Fruit fly (Drosophila melanogaster) whole organism, embryonic: Measurements from ENCODE around the gene Lmpt.

Experiments used
- Abd-B ChIP-seq: fragments of 200-800 bp; sonication (Bioruptor generic); optimal IDR thresholded peaks from 2 replicates; lab custom pipeline; 2018; ENCODE audit warnings: missing biosample characterization, mild to moderate bottlenecking, missing genetic modification characterization, moderate library complexity
- CG10274 ChIP-seq: fragments of 200-800 bp; sonication (Bioruptor generic); optimal IDR thresholded peaks from 3 replicates; lab custom pipeline; 2017; ENCODE audit warnings: missing biosample characterization, mild to moderate bottlenecking, missing genetic modification characterization
- CG10321 ChIP-seq: fragments of 200-800 bp; sonication (Bioruptor generic); IDR thresholded peaks from 2 replicates; pipeline ENCODE4 v1.3.6; 2022; ENCODE audit warnings: missing biosample characterization, missing genetic modification characterization
- CG10431 ChIP-seq: fragments of 200-800 bp; sonication (Bioruptor generic); optimal IDR thresholded peaks from 3 replicates; lab custom pipeline; 2018; ENCODE audit warnings: missing biosample characterization, mild to moderate bottlenecking, missing genetic modification characterization
- CG11695 ChIP-seq: fragments of 200-800 bp; sonication (Bioruptor generic); IDR thresholded peaks from 3 replicates; pipeline ENCODE4 v1.3.6; 2022; ENCODE audit warnings: missing biosample characterization, missing genetic modification characterization
- CG12104 ChIP-seq: fragments of 200-800 bp; sonication (Bioruptor generic); optimal IDR thresholded peaks from 3 replicates; lab custom pipeline; 2016; ENCODE audit warnings: missing biosample characterization, missing genetic modification characterization
- CG12219 ChIP-seq: fragments of 200-800 bp; sonication (Bioruptor generic); optimal IDR thresholded peaks from 3 replicates; lab custom pipeline; 2018; ENCODE audit warnings: missing biosample characterization, mild to moderate bottlenecking, missing genetic modification characterization
- CG13424 ChIP-seq: fragments of 200-800 bp; sonication (Bioruptor generic); optimal IDR thresholded peaks from 2 replicates; lab custom pipeline; 2019; ENCODE audit warnings: missing biosample characterization, mild to moderate bottlenecking, missing genetic modification characterization, moderate library complexity
- CG14667 ChIP-seq: fragments of 200-800 bp; sonication (Bioruptor generic); IDR thresholded peaks from 2 replicates; pipeline ENCODE4 v1.3.6; 2022; ENCODE audit warnings: missing biosample characterization, missing genetic modification characterization
- CG14710 ChIP-seq: fragments of 200-800 bp; sonication (Bioruptor generic); optimal IDR thresholded peaks from 3 replicates; lab custom pipeline; 2019; ENCODE audit warnings: missing biosample characterization, mild to moderate bottlenecking, missing genetic modification characterization, moderate library complexity
- CG14860 ChIP-seq: fragments of 200-800 bp; sonication (Bioruptor generic); IDR thresholded peaks from 3 replicates; pipeline ENCODE4 v1.3.6; 2022; ENCODE audit warnings: missing biosample characterization, missing genetic modification characterization; ENCODE audit not compliant: partially characterized antibody
- CG16815 ChIP-seq: fragments of 200-800 bp; sonication (Bioruptor generic); optimal IDR thresholded peaks from 3 replicates; lab custom pipeline; 2017; ENCODE audit warnings: missing biosample characterization, mild to moderate bottlenecking, missing genetic modification characterization
- CG17802 ChIP-seq: fragments of 200-800 bp; sonication (Bioruptor generic); optimal IDR thresholded peaks from 2 replicates; lab custom pipeline; 2018; ENCODE audit warnings: missing biosample characterization, mild to moderate bottlenecking, missing genetic modification characterization, moderate library complexity
- CG18476 ChIP-seq: fragments of 200-800 bp; sonication (Bioruptor generic); optimal IDR thresholded peaks from 2 replicates; lab custom pipeline; 2016; ENCODE audit warnings: missing biosample characterization, mild to moderate bottlenecking, missing genetic modification characterization
- CG2129 ChIP-seq: fragments of 200-800 bp; sonication (Bioruptor generic); IDR thresholded peaks from 2 replicates; pipeline ENCODE4 v1.3.6; 2022; ENCODE audit warnings: missing biosample characterization, missing genetic modification characterization; ENCODE audit not compliant: partially characterized antibody
- CG2202 ChIP-seq: fragments of 200-800 bp; sonication (Bioruptor generic); optimal IDR thresholded peaks from 2 replicates; lab custom pipeline; 2018; ENCODE audit warnings: missing biosample characterization, mild to moderate bottlenecking, missing genetic modification characterization
- CG31441 ChIP-seq: fragments of 200-800 bp; sonication (Bioruptor generic); IDR thresholded peaks from 2 replicates; pipeline ENCODE4 v1.3.6; 2022; ENCODE audit warnings: missing biosample characterization, missing genetic modification characterization
- CG3838 ChIP-seq: fragments of 200-800 bp; sonication (Bioruptor generic); optimal IDR thresholded peaks from 3 replicates; lab custom pipeline; 2016; ENCODE audit warnings: missing biosample characterization, missing genetic modification characterization
- CG4404 ChIP-seq: fragments of 200-800 bp; sonication (Bioruptor generic); IDR thresholded peaks from 2 replicates; pipeline ENCODE4 v1.3.6; 2022; ENCODE audit warnings: missing biosample characterization, missing genetic modification characterization
- CG8924 ChIP-seq: fragments of 200-800 bp; optimal IDR thresholded peaks from 3 replicates; lab custom pipeline; 2019; ENCODE audit warnings: missing biosample characterization, mild to moderate bottlenecking, missing genetic modification characterization, moderate library complexity
- Chrac-16 ChIP-seq: fragments of 200-800 bp; sonication (Bioruptor generic); optimal IDR thresholded peaks from 3 replicates; lab custom pipeline; 2016; ENCODE audit warnings: missing biosample characterization, missing genetic modification characterization
- Dll ChIP-seq: fragments of 200-800 bp; sonication (Bioruptor generic); IDR thresholded peaks from 4 replicates; pipeline ENCODE4 v1.3.6; 2022; ENCODE audit warnings: missing biosample characterization, missing genetic modification characterization; ENCODE audit not compliant: partially characterized antibody
- E2f1 ChIP-seq: fragments of 200-800 bp; sonication (Bioruptor generic); IDR thresholded peaks from 2 replicates; pipeline ENCODE4 v1.3.6; 2022; ENCODE audit warnings: missing biosample characterization, missing genetic modification characterization
- Ets65A ChIP-seq: fragments of 200-800 bp; sonication (Bioruptor generic); peaks from one replicate; lab custom pipeline; 2016; ENCODE audit warnings: missing biosample characterization, missing genetic modification characterization
- Lhr ChIP-seq: fragments of 200-800 bp; sonication (Bioruptor generic); optimal IDR thresholded peaks from 3 replicates; lab custom pipeline; 2017; ENCODE audit warnings: mild to moderate bottlenecking, missing biosample characterization, missing genetic modification reagents, missing genetic modification characterization
- Mad ChIP-seq: fragments of 200-800 bp; sonication (Bioruptor generic); optimal IDR thresholded peaks from 2 replicates; lab custom pipeline; 2016; ENCODE audit warnings: missing biosample characterization, missing genetic modification characterization
- bcd ChIP-seq: fragments of 200-800 bp; sonication (Bioruptor generic); optimal IDR thresholded peaks from 2 replicates; lab custom pipeline; 2017; ENCODE audit warnings: missing biosample characterization, mild to moderate bottlenecking, missing genetic modification characterization
- cas ChIP-seq: fragments of 200-800 bp; sonication (Bioruptor generic); IDR thresholded peaks from 2 replicates; pipeline ENCODE4 v1.3.6; 2022; ENCODE audit warnings: missing biosample characterization, missing genetic modification characterization
- chif ChIP-seq, 2 experiments: fragments of 200-800 bp; sonication (Bioruptor generic); optimal IDR thresholded peaks; 3 replicates each; lab custom pipeline; 2016; ENCODE audit warnings: missing biosample characterization in 2 of 2, missing genetic modification characterization in 2 of 2
- corto ChIP-seq: fragments of 200-800 bp; sonication (Bioruptor generic); optimal IDR thresholded peaks from 2 replicates; lab custom pipeline; 2016; ENCODE audit warnings: missing biosample characterization, mild to moderate bottlenecking, missing genetic modification characterization, moderate library complexity
- da ChIP-seq: fragments of 200-800 bp; sonication (Bioruptor generic); optimal IDR thresholded peaks from 2 replicates; lab custom pipeline; 2016; ENCODE audit warnings: missing biosample characterization, missing genetic modification characterization
- disco-r ChIP-seq: fragments of 200-800 bp; sonication (Bioruptor generic); optimal IDR thresholded peaks from 2 replicates; lab custom pipeline; 2016; ENCODE audit warnings: missing biosample characterization, missing genetic modification characterization
- fd3F ChIP-seq: fragments of 200-800 bp; sonication (Bioruptor generic); optimal IDR thresholded peaks from 2 replicates; lab custom pipeline; 2018; ENCODE audit warnings: missing biosample characterization, mild to moderate bottlenecking, missing genetic modification characterization, moderate library complexity
- grau ChIP-seq: fragments of 200-800 bp; optimal IDR thresholded peaks from 3 replicates; lab custom pipeline; 2019; ENCODE audit warnings: missing biosample characterization, mild to moderate bottlenecking, missing genetic modification characterization, moderate library complexity
- gsb-n ChIP-seq: fragments of 200-800 bp; sonication (Bioruptor generic); optimal IDR thresholded peaks from 3 replicates; lab custom pipeline; 2018; ENCODE audit warnings: missing biosample characterization, mild to moderate bottlenecking, missing genetic modification characterization
- gt ChIP-seq: fragments of 200-800 bp; sonication (Bioruptor generic); IDR thresholded peaks from 2 replicates; pipeline ENCODE4 v1.3.6; 2022; ENCODE audit warnings: missing biosample characterization, missing genetic modification characterization
- kah ChIP-seq: fragments of 200-800 bp; sonication (Bioruptor generic); optimal IDR thresholded peaks from 2 replicates; lab custom pipeline; 2018; ENCODE audit warnings: missing biosample characterization, mild to moderate bottlenecking, missing genetic modification characterization
- knrl ChIP-seq: fragments of 200-800 bp; sonication (Bioruptor generic); IDR thresholded peaks from 3 replicates; pipeline ENCODE4 v1.3.6; 2022; ENCODE audit warnings: missing biosample characterization, missing genetic modification characterization; ENCODE audit not compliant: partially characterized antibody
- lbe ChIP-seq: fragments of 200-800 bp; sonication (Bioruptor generic); optimal IDR thresholded peaks from 2 replicates; lab custom pipeline; 2016; ENCODE audit warnings: missing biosample characterization, mild to moderate bottlenecking, missing genetic modification characterization
- mam ChIP-seq: fragments of 200-800 bp; sonication (Bioruptor generic); optimal IDR thresholded peaks from 3 replicates; lab custom pipeline; 2016; ENCODE audit warnings: missing biosample characterization, missing genetic modification characterization
- mirr ChIP-seq: fragments of 200-800 bp; sonication (Bioruptor generic); optimal IDR thresholded peaks from 3 replicates; lab custom pipeline; 2018; ENCODE audit warnings: missing biosample characterization, mild to moderate bottlenecking, missing genetic modification characterization
- odd ChIP-seq: fragments of 200-800 bp; sonication (Bioruptor generic); optimal IDR thresholded peaks from 2 replicates; lab custom pipeline; 2017; ENCODE audit warnings: missing biosample characterization, mild to moderate bottlenecking, missing genetic modification characterization
- pita ChIP-seq: fragments of 200-800 bp; sonication (Bioruptor generic); optimal IDR thresholded peaks from 2 replicates; lab custom pipeline; 2017; ENCODE audit warnings: missing biosample characterization, mild to moderate bottlenecking, missing genetic modification characterization
- pros ChIP-seq: fragments of 200-800 bp; sonication (Bioruptor generic); optimal IDR thresholded peaks from 3 replicates; lab custom pipeline; 2019; ENCODE audit warnings: missing biosample characterization, mild to moderate bottlenecking, missing genetic modification characterization, moderate library complexity
- psq ChIP-seq: fragments of 200-800 bp; sonication (Bioruptor generic); optimal IDR thresholded peaks from 2 replicates; lab custom pipeline; 2017; ENCODE audit warnings: missing biosample characterization, missing genetic modification characterization
- salm ChIP-seq: fragments of 200-800 bp; sonication (Bioruptor generic); optimal IDR thresholded peaks from 2 replicates; lab custom pipeline; 2018; ENCODE audit warnings: missing biosample characterization, mild to moderate bottlenecking, missing genetic modification characterization
- slou ChIP-seq: fragments of 200-800 bp; sonication (Bioruptor generic); optimal IDR thresholded peaks from 3 replicates; lab custom pipeline; 2016; ENCODE audit warnings: missing biosample characterization, missing genetic modification characterization
- unpg ChIP-seq: fragments of 200-800 bp; sonication (Bioruptor generic); optimal IDR thresholded peaks from 3 replicates; lab custom pipeline; 2018; ENCODE audit warnings: missing biosample characterization, mild to moderate bottlenecking, missing genetic modification characterization, moderate library complexity
- wor ChIP-seq: fragments of 200-800 bp; sonication (Bioruptor generic); IDR thresholded peaks from 2 replicates; pipeline ENCODE4 v1.3.6; 2022; ENCODE audit warnings: missing biosample characterization, missing genetic modification characterization

Lmpt gene

DNA sequence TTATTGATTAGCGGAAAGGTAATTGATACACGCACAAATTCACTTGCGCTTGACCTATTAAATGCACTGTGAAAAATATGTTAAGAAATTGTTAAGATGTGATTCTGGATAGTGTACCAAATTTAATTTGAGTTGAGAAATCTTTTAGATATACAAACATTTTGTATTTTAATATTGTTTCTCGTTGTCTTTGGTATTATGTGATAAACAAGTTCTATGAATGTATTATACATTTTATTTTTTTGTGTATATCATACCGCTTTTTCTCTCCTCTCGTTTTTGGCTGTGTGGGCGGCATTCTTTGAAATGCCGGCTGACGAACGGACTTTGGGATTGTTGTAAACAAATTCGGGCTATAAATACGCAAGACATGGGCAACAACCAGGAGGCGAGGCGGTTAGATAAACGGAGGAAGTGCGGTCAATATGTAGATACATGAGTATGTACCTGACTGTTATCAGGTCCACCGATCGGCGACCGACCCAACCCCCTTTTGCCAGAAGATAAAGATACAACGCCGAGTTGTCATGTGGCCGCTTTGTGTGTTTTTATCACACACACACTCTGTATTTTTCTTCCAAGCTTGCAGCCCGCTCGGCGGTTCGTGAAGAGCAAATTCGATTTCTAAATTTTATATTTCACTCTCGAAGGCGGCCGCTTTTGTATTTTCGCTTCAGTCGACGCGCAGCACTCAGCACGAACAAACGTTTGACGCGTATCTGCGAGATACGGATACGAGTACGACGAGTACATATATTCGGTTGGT lies 91.9 kb downstream of the Lmpt start (continued):
- TF ChIP-seq knrl (GFP tag; lab: Robert Waterston, UW) (no peak), CG16815 (GFP tag; lab: Kevin White, UChicago) (peak; percentile 30), CG3838 (GFP tag; lab: Kevin White, UChicago) (peak; percentile 18), grau (tag; lab: Kevin White, UChicago) (peak; percentile 83), Ets65A (peak; percentile 86), Dll (no peak), cas (GFP tag; lab: Robert Waterston, UW) (no peak), chif (GFP tag; optimal IDR thresholded peaks at IDR 0.05; lab: Kevin White, UChicago) (peak; percentile 47 to 59), E2f1 (GFP tag; lab: Robert Waterston, UW) (peak; percentile 72), CG31441 (peak; percentile 63), corto (GFP tag; lab: Kevin White, UChicago) (no peak), CG4404 (GFP tag; lab: Robert Waterston, UW) (no peak), CG8924 (tag; lab: Kevin White, UChicago) (peak; percentile 85), gt (no peak), Mad (GFP tag; lab: Kevin White, UChicago) (no peak), CG14667 (GFP tag; lab: Robert Waterston, UW) (peak; percentile 43), CG12219 (GFP tag; lab: Kevin White, UChicago) (peak; percentile 53), CG12104 (GFP tag; lab: Kevin White, UChicago) (peak; percentile 25), CG14860 (GFP tag; lab: Robert Waterston, UW) (no peak), CG2129 (GFP tag; lab: Robert Waterston, UW) (no peak), CG10274 (no peak), da (GFP tag; lab: Kevin White, UChicago) (no peak), mirr (GFP tag; lab: Kevin White, UChicago) (peak; percentile 69), CG11695 (GFP tag; lab: Robert Waterston, UW) (peak; percentile 73; the same call in 2 of the 3 replicates), lbe (GFP tag; lab: Kevin White, UChicago) (no peak), psq (GFP tag; lab: Kevin White, UChicago) (peak; percentile 4), CG18476 (GFP tag; lab: Kevin White, UChicago) (peak; percentile 67), CG17802 (peak; percentile 4), mam (GFP tag; lab: Kevin White, UChicago) (peak; percentile 62), kah (GFP tag; lab: Kevin White, UChicago) (peak; percentile 51), bcd (peak; percentile 59), fd3F (peak; percentile 51), CG2202 (tag; lab: Kevin White, UChicago) (no peak), Chrac-16 (peak; percentile 27), disco-r (GFP tag; lab: Kevin White, UChicago) (peak; percentile 2), odd (GFP tag; lab: Kevin White, UChicago) (peak; percentile 56), CG10321 (GFP tag; lab: Robert Waterston, UW) (no peak), pita (no peak), CG13424 (peak; percentile 80), Abd-B (GFP tag; lab: Kevin White, UChicago) (peak; percentile 72), CG14710 (tag; lab: Kevin White, UChicago) (peak; percentile 60), CG10431 (GFP tag; lab: Kevin White, UChicago) (no peak), unpg (GFP tag; lab: Kevin White, UChicago) (peak; percentile 73), wor (GFP tag; lab: Robert Waterston, UW) (peak; percentile 51; the same call in 1 of the 2 replicates), gsb-n (no peak), slou (GFP tag; lab: Kevin White, UChicago) (peak; percentile 24), pros (GFP tag; lab: Kevin White, UChicago) (peak; percentile 24), Lhr (no peak), salm (tag; lab: Kevin White, UChicago) (peak; percentile 49)
